Fruit fly (Drosophila melanogaster): ENCODE data around the gene CG12111.
A peak's percentile ranks its signal among the peaks of the same experiment; 100 is the strongest.

CG12111 gene

dm6 chrX:8534734-8535133 is 36.0 kb downstream of the CG12111 start (continued):
- no peak for TF ChIP-seq Jarid2 (GFP tag; optimal IDR thresholded peaks at IDR 0.05)
- no peak for TF ChIP-seq yki (optimal IDR thresholded peaks at IDR 0.05)
- TF ChIP-seq Eip74EF (GFP tag; optimal IDR thresholded peaks at IDR 0.05): no peak
- no peak for TF ChIP-seq Atf-2 (GFP tag; optimal IDR thresholded peaks at IDR 0.05)
- no peak for TF ChIP-seq Adf1 (GFP tag; IDR thresholded peaks at IDR 0.05)
- no peak for TF ChIP-seq croc (GFP tag; conservative IDR thresholded peaks at IDR 0.05)
- TF ChIP-seq CG2678 (tag; optimal IDR thresholded peaks at IDR 0.05): peak; percentile 41
- TF ChIP-seq lmd (GFP tag; IDR thresholded peaks at IDR 0.05): 0 out of 2 replicates have a peak, but pooled peaks have one; percentile 14
- no peak for TF ChIP-seq Deaf1 (tag; optimal IDR thresholded peaks at IDR 0.05)
- TF ChIP-seq Meics (GFP tag; optimal IDR thresholded peaks at IDR 0.05): no peak
- no peak for TF ChIP-seq dysf (GFP tag; IDR thresholded peaks at IDR 0.05)
- TF ChIP-seq CG8089 (GFP tag; optimal IDR thresholded peaks at IDR 0.05): no peak
- peak in 1 of 2 experiments; percentile 21 for TF ChIP-seq Pdp1 (GFP tag; optimal IDR thresholded peaks at IDR 0.05)
- TF ChIP-seq Asciz (GFP tag; optimal IDR thresholded peaks at IDR 0.05): peak; percentile 12
- TF ChIP-seq ci (GFP tag; IDR thresholded peaks at IDR 0.05): 0 out of 3 replicates have a peak, but pooled peaks have one; percentile 17
- peak; percentile 33 for TF ChIP-seq CG13424 (tag; optimal IDR thresholded peaks at IDR 0.05)
- TF ChIP-seq GATAe (GFP tag; conservative IDR thresholded peaks at IDR 0.05): no peak
- peak; percentile 25 for TF ChIP-seq Sox100B (GFP tag; optimal IDR thresholded peaks at IDR 0.05)
- TF ChIP-seq btn (GFP tag; optimal IDR thresholded peaks at IDR 0.05): no peak
- TF ChIP-seq tap (tag; optimal IDR thresholded peaks at IDR 0.05): peak; percentile 9
- peak; percentile 26 for TF ChIP-seq CG18262 (tag; optimal IDR thresholded peaks at IDR 0.05)
- no peak for TF ChIP-seq pros (GFP tag; optimal IDR thresholded peaks at IDR 0.05)
- no peak for TF ChIP-seq unpg (GFP tag; optimal IDR thresholded peaks at IDR 0.05)
- TF ChIP-seq Hr78 (GFP tag; optimal IDR thresholded peaks at IDR 0.05): no peak
- no peak for TF ChIP-seq slp2 (GFP tag; optimal IDR thresholded peaks at IDR 0.05)
- TF ChIP-seq crp (GFP tag; optimal IDR thresholded peaks at IDR 0.05): no peak
- peak; percentile 39; the same call in 2 of the 3 replicates for TF ChIP-seq row (GFP tag; IDR thresholded peaks at IDR 0.05)
- no peak for TF ChIP-seq CG17568 (GFP tag; optimal IDR thresholded peaks at IDR 0.05)
- no peak for TF ChIP-seq pita (GFP tag; optimal IDR thresholded peaks at IDR 0.05)
- no peak for TF ChIP-seq CG16815 (GFP tag; optimal IDR thresholded peaks at IDR 0.05)
- TF ChIP-seq CG11093 (GFP tag; IDR thresholded peaks at IDR 0.05): no peak
- TF ChIP-seq Doc2 (GFP tag; IDR thresholded peaks at IDR 0.05): no peak

- TF ChIP-seq Pdp1 (GFP tag; optimal IDR thresholded peaks at IDR 0.05) (peak in 1 of 2 experiments; percentile 60), Neu2 (GFP tag; optimal IDR thresholded peaks at IDR 0.05; ENCODE audit: borderline replicate concordance) (no peak), CTCF (GFP tag; optimal IDR thresholded peaks at IDR 0.05) (peak; percentile 77)
Observed at dm6 chrX:8534321-8534661, 36.5 kb downstream of the CG12111 start.

- TF ChIP-seq row (GFP tag; IDR thresholded peaks at IDR 0.05): peak; percentile 61
- peak; percentile 29; the same call in 1 of the 2 replicates for TF ChIP-seq NFAT (GFP tag; IDR thresholded peaks at IDR 0.05)
- TF ChIP-seq CG15269 (tag; optimal IDR thresholded peaks at IDR 0.05): peak; percentile 38
- peak; percentile 76 for TF ChIP-seq CG9932 (GFP tag; IDR thresholded peaks at IDR 0.05)
- peak; percentile 20; the same call in 1 of the 2 replicates for TF ChIP-seq sob (GFP tag; IDR thresholded peaks at IDR 0.05)
- no peak for TF ChIP-seq chif (GFP tag; optimal IDR thresholded peaks at IDR 0.05)
- TF ChIP-seq cg (GFP tag; optimal IDR thresholded peaks at IDR 0.05): peak; percentile 76
- TF ChIP-seq dysf (GFP tag; IDR thresholded peaks at IDR 0.05): peak; percentile 58; the same call in 2 of the 3 replicates
- peak; percentile 85 for TF ChIP-seq Med (GFP tag)
- TF ChIP-seq Rfx (GFP tag; IDR thresholded peaks at IDR 0.05): peak; percentile 67
- peak; percentile 32 for TF ChIP-seq scrt (GFP tag; optimal IDR thresholded peaks at IDR 0.05)
- TF ChIP-seq PHDP (tag; optimal IDR thresholded peaks at IDR 0.05): peak; percentile 41
- 0 out of 2 replicates have a peak, but pooled peaks have one; percentile 24 for TF ChIP-seq E2f1 (GFP tag; IDR thresholded peaks at IDR 0.05)
- TF ChIP-seq CG2120 (GFP tag; optimal IDR thresholded peaks at IDR 0.05): peak; percentile 62
- TF ChIP-seq cwo (GFP tag; optimal IDR thresholded peaks at IDR 0.05): peak; percentile 13
- TF ChIP-seq Xbp1 (GFP tag; optimal IDR thresholded peaks at IDR 0.05): peak; percentile 23
- TF ChIP-seq CG3847 (GFP tag; IDR thresholded peaks at IDR 0.05): peak; percentile 45
Observed at dm6 chrX:8533589-8534320, 37.0 kb downstream of the CG12111 start.

Measured in whole organism, embryonic.